Worm (Caenorhabditis elegans) whole organism, L1 larva: ENCODE data around the gene tag-250.
"Not testable (repeated sequence)": the region's sequence is repeated elsewhere in the genome, so short reads cannot be mapped to it uniquely, and the experiment has no call there.

Experiments
- C04F5.9 ChIP-seq: sonication (generic microtip); optimal IDR thresholded peaks from 2 replicates; lab custom pipeline; 2016; ENCODE audit warnings: missing genetic modification characterization, missing compliant biosample characterization
- F16B12.6 ChIP-seq: fragments of 150-350 bp; optimal IDR thresholded peaks from 2 replicates; lab custom pipeline; 2014; ENCODE audit warnings: missing biosample characterization, missing genetic modification characterization
- ama-1 ChIP-seq: fragments of 150-350 bp; optimal IDR thresholded peaks from 2 replicates; lab custom pipeline; 2014
- blmp-1 ChIP-seq: fragments of 150-350 bp; optimal IDR thresholded peaks from 2 replicates; lab custom pipeline; 2014; ENCODE audit warnings: missing biosample characterization, missing genetic modification characterization
- dpl-1 ChIP-seq, 3 experiments: fragments of 150-350 bp in 2 of 3; sonication (generic microtip) in 1 of 3; optimal IDR thresholded peaks; 2 replicates each; lab custom pipeline; 2014 to 2017; ENCODE audit warnings: missing biosample characterization in 3 of 3, missing genetic modification characterization in 3 of 3, missing genetic modification reagents in 3 of 3
- dsc-1 ChIP-seq: sonication (generic microtip); optimal IDR thresholded peaks from 2 replicates; lab custom pipeline; 2016; ENCODE audit warnings: mild to moderate bottlenecking, missing genetic modification characterization, missing compliant biosample characterization
- efl-1 ChIP-seq, 4 experiments: fragments of 150-350 bp; optimal IDR thresholded peaks in 3 of 4; peaks in 1 of 4; 1 replicate in 1 of 4; 2 replicates in 3 of 4; lab custom pipeline; 2014; ENCODE audit warnings: missing biosample characterization in 2 of 4, missing genetic modification characterization in 2 of 4, missing genetic modification reagents in 2 of 4
- egl-27 ChIP-seq, 2 experiments: fragments of 150-350 bp in 1 of 2; sonication (generic microtip); optimal IDR thresholded peaks; 3 replicates each; lab custom pipeline; 2017 to 2018; ENCODE audit warnings: missing biosample characterization in 2 of 2, missing genetic modification characterization in 2 of 2, missing genetic modification reagents in 2 of 2
- fkh-10 ChIP-seq: sonication (generic microtip); optimal IDR thresholded peaks from 2 replicates; lab custom pipeline; 2017; ENCODE audit warnings: missing biosample characterization, missing genetic modification reagents, missing genetic modification characterization
- fkh-8 ChIP-seq: sonication (generic microtip); optimal IDR thresholded peaks from 2 replicates; lab custom pipeline; 2016; ENCODE audit warnings: mild to moderate bottlenecking, missing genetic modification characterization, missing compliant biosample characterization
- fos-1 ChIP-seq: fragments of 150-350 bp; optimal IDR thresholded peaks from 2 replicates; lab custom pipeline; 2014; ENCODE audit warnings: missing biosample characterization, missing genetic modification characterization
- jun-1 ChIP-seq: fragments of 150-350 bp; optimal IDR thresholded peaks from 2 replicates; lab custom pipeline; 2014; ENCODE audit warnings: missing biosample characterization, missing genetic modification reagents, missing genetic modification characterization
- lin-14 ChIP-seq: fragments of 200-800 bp; sonication (Bioruptor generic); optimal IDR thresholded peaks from 2 replicates; lab custom pipeline; 2018; ENCODE audit warnings: mild to moderate bottlenecking, missing genetic modification characterization, moderate library complexity, missing compliant biosample characterization
- lin-35 ChIP-seq, 2 experiments: fragments of 150-350 bp; optimal IDR thresholded peaks; 2 replicates each; lab custom pipeline; 2014; ENCODE audit warnings: missing biosample characterization in 2 of 2, missing genetic modification characterization in 2 of 2, missing genetic modification reagents in 2 of 2
- lsy-2 ChIP-seq, 2 experiments: fragments of 150-350 bp; optimal IDR thresholded peaks; 2 replicates each; lab custom pipeline; 2014; ENCODE audit warnings: missing biosample characterization in 2 of 2, missing genetic modification characterization in 2 of 2
- mab-9 ChIP-seq: fragments of 200-800 bp; sonication (Bioruptor generic); IDR thresholded peaks from 2 replicates; pipeline ENCODE4 v1.3.6; 2022; ENCODE audit warnings: missing genetic modification reagents, missing genetic modification characterization, missing compliant biosample characterization
- mep-1 ChIP-seq: fragments of 150-350 bp; optimal IDR thresholded peaks from 2 replicates; lab custom pipeline; 2014; ENCODE audit warnings: missing biosample characterization, missing genetic modification characterization
- nhr-12 ChIP-seq: sonication (generic microtip); optimal IDR thresholded peaks from 2 replicates; lab custom pipeline; 2017; ENCODE audit warnings: missing biosample characterization, missing genetic modification characterization
- nhr-19 ChIP-seq: fragments of 200-800 bp; sonication (Bioruptor generic); conservative IDR thresholded peaks from 2 replicates; pipeline ENCODE4 v1.3.6; 2022; ENCODE audit warnings: missing genetic modification characterization, missing compliant biosample characterization
- nhr-20 ChIP-seq: sonication (generic microtip); optimal IDR thresholded peaks from 2 replicates; lab custom pipeline; 2016; ENCODE audit warnings: mild to moderate bottlenecking, missing genetic modification characterization, missing compliant biosample characterization
- nhr-47 ChIP-seq: sonication (generic microtip); optimal IDR thresholded peaks from 2 replicates; lab custom pipeline; 2016; ENCODE audit warnings: mild to moderate bottlenecking, missing genetic modification characterization, moderate library complexity, missing compliant biosample characterization
- nhr-71 ChIP-seq: sonication (generic microtip); optimal IDR thresholded peaks from 2 replicates; lab custom pipeline; 2016; ENCODE audit warnings: mild to moderate bottlenecking, missing genetic modification characterization, moderate library complexity, missing compliant biosample characterization
- nhr-77 ChIP-seq: fragments of 150-350 bp; optimal IDR thresholded peaks from 2 replicates; lab custom pipeline; 2014; ENCODE audit warnings: missing biosample characterization, missing genetic modification characterization
- pag-3 ChIP-seq: sonication (generic microtip); optimal IDR thresholded peaks from 2 replicates; lab custom pipeline; 2017; ENCODE audit warnings: missing genetic modification characterization, mild to moderate bottlenecking, missing compliant biosample characterization, antibody characterized with exemption, borderline replicate concordance; ENCODE audit not compliant: insufficient read depth
- pqm-1 ChIP-seq: sonication (generic microtip); optimal IDR thresholded peaks from 3 replicates; lab custom pipeline; 2017; ENCODE audit warnings: missing biosample characterization, missing genetic modification characterization
- skn-1 ChIP-seq: fragments of 150-350 bp; optimal IDR thresholded peaks from 2 replicates; lab custom pipeline; 2014; ENCODE audit warnings: missing biosample characterization, missing genetic modification characterization
- snu-23 ChIP-seq: sonication (generic microtip); optimal IDR thresholded peaks from 2 replicates; lab custom pipeline; 2016; ENCODE audit warnings: missing genetic modification characterization, missing compliant biosample characterization
- sox-4 ChIP-seq: sonication (generic microtip); optimal IDR thresholded peaks from 2 replicates; lab custom pipeline; 2016; ENCODE audit warnings: missing genetic modification characterization, missing compliant biosample characterization
- swsn-7 ChIP-seq: sonication (generic microtip); optimal IDR thresholded peaks from 2 replicates; lab custom pipeline; 2016; ENCODE audit warnings: missing genetic modification characterization, missing compliant biosample characterization
- tbx-2 ChIP-seq: sonication (generic microtip); optimal IDR thresholded peaks from 2 replicates; lab custom pipeline; 2016; ENCODE audit warnings: missing genetic modification characterization, missing compliant biosample characterization
- unc-130 ChIP-seq: fragments of 150-350 bp; optimal IDR thresholded peaks from 2 replicates; lab custom pipeline; 2017; ENCODE audit warnings: missing biosample characterization, missing genetic modification characterization, inconsistent platforms
- unc-86 ChIP-seq: sonication (generic microtip); optimal IDR thresholded peaks from 2 replicates; lab custom pipeline; 2016; ENCODE audit warnings: missing genetic modification characterization, missing compliant biosample characterization
- vab-15 ChIP-seq: sonication (generic microtip); optimal IDR thresholded peaks from 2 replicates; lab custom pipeline; 2017; ENCODE audit warnings: missing genotype, mild to moderate bottlenecking, missing genetic modification characterization, missing compliant biosample characterization
- xbp-1 ChIP-seq: sonication (generic microtip); optimal IDR thresholded peaks from 2 replicates; lab custom pipeline; 2016; ENCODE audit warnings: missing genetic modification characterization, missing compliant biosample characterization
- zip-4 ChIP-seq: fragments of 200-800 bp; sonication (Bioruptor generic); optimal IDR thresholded peaks from 2 replicates; lab custom pipeline; 2018; ENCODE audit warnings: mild to moderate bottlenecking, missing genetic modification characterization, moderate library complexity, missing compliant biosample characterization

tag-250 gene

DNA sequence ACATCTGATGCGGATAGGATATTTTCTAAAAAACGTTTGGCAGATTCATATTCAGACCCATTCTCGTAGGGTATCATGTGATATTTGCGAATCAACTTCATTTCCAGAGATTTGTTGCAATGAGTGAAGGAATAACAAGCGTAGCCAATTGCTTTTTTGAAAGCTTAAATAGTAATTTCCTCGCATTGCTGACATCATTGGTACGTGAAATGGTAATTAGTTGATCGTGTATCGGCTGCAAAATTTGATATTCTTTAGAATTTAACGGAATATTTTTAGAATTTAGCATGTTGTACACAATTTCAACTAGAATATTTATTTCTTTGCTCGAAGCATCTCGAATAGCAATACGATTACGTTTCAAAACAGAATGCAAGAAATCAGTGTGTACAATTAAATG, 37.9 kb upstream of the tag-250 start, which contains the start of gene F54H12.4:
F54H12.4 (minus strand) TSS at position 101 of the 400 bp plus-strand sequence.
- not testable (repeated sequence) for TF ChIP-seq unc-86, fkh-8, nhr-12 (tag; lab: Kevin White, UChicago)

DNA sequence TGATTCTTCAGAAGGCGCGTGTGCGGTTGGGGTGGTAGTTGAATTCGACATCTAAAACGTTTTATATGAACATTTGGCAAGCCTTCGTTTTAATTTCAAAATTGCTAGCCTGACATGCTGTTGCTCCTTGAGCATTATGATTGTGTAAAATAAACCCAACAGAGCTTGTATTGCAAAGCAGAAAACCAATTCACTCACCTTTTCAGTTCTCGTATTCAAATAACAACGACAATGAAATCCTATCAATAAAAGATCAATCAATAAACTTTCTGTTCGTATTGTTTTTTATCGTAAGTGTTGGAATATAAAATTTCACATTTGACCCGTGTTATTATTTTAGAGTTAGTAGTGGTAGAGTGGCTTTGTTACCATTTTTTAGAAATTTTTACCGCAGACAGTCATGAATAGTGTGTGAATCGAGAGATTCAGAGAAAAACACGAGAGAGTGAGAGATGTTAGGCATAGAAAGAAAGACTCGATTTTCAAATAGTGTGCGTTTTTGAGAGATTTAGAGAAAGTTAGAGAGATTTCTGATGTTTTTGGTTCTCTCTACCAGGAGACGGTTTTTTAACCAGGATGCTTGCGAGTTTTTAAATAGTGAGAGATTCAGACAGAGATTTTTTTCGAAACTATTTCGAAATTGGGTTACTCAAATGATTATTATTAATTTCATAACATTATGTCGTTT, 34.3 kb upstream of the tag-250 start, which contains the start of gene F54H12.10:
F54H12.10 (minus strand) TSS at position 51 of the 688 bp plus-strand sequence.
- TF ChIP-seq nhr-19 (GFP tag; lab: Robert Waterston, UW), result peak; percentile 33; the same call in 1 of the 2 replicates
- TF ChIP-seq dsc-1, result peak; percentile 8

DNA sequence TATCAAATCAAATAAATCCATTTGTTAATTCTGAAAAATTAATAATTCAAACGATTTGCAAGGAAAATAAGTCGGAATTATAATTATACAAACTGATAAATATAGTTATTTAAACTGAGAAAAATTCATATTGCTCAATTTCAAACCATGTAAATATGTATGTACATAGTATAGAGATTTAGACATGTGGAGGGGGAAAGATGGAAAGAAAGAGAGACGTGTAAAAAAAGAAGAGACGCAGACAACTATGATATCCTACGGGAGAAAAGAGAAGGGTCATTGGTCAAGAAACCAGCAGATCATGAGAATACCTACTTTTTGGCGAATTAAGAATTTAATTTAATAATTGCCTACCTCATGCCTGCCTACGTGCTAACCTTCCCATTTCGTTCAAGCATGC, 33.4 kb upstream of the tag-250 start, which contains the start of gene C29E4.11:
C29E4.11 (minus strand) TSS at position 30 of the 400 bp plus-strand sequence.
- TF ChIP-seq lsy-2 (tag; optimal IDR thresholded peaks at IDR 0.05; lab: Kevin White, UChicago) (peak; percentile 0 to 34), fos-1 (no peak), mep-1 (tag; lab: Kevin White, UChicago) (peak; percentile 28), vab-15 (tag; lab: Kevin White, UChicago) (no peak), nhr-47 (no peak), pqm-1 (tag; lab: Kevin White, UChicago) (no peak), pag-3 (tag; lab: Kevin White, UChicago) (no peak), snu-23 (GFP tag; lab: Kevin White, UChicago) (peak; percentile 41), lin-35 (GFP tag; optimal IDR thresholded peaks at IDR 0.05; lab: Kevin White, UChicago) (peak in 1 of 2 experiments; percentile 13), nhr-71 (tag; lab: Kevin White, UChicago) (peak; percentile 31), blmp-1 (tag; lab: Kevin White, UChicago) (peak; percentile 2), swsn-7 (peak; percentile 11), sox-4 (no peak), dpl-1 (GFP tag; optimal IDR thresholded peaks at IDR 0.05; lab: Kevin White, UChicago) (peak in 1 of 3 experiments; percentile 39), jun-1 (no peak), nhr-12 (tag; lab: Kevin White, UChicago) (no peak), efl-1 (optimal IDR thresholded peaks at IDR 0.05; lab: Kevin White, UChicago) (peak; percentile 48 to 62), efl-1 (GFP tag; optimal IDR thresholded peaks at IDR 0.05 in 1 of 2; lab: Kevin White, UChicago) (peak in 1 of 2 experiments; percentile 83)

DNA sequence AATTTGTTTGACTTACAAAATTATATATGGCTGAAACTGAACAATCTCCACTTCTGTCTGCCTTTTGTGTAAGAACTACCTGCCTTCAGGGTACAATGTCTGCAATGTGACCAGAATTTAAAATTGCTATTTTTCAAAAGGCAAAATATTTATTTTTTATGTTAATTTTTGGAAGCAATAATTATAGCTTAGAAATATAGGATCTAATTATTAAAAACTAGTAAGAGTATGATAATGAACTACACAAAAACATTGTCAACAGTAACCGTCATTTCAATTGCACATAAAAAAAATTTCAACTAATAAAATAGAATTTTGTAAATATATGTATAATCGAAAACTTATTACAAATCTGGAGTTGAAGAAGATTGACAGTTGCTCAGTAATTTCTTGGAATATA, 32.2 kb upstream of the tag-250 start, which contains the start of gene C29E4.9:
C29E4.9 (minus strand) TSS at position 101 of the 400 bp plus-strand sequence.
- TF ChIP-seq pqm-1 (tag; lab: Kevin White, UChicago) (no peak), pag-3 (tag; lab: Kevin White, UChicago) (no peak), skn-1 (tag; lab: Kevin White, UChicago) (no peak), unc-130 (no peak), nhr-20 (tag; lab: Kevin White, UChicago) (no peak), lsy-2 (tag; optimal IDR thresholded peaks at IDR 0.05; lab: Kevin White, UChicago) (no peak), efl-1 (optimal IDR thresholded peaks at IDR 0.05; lab: Kevin White, UChicago) (no peak), efl-1 (GFP tag; optimal IDR thresholded peaks at IDR 0.05 in 1 of 2; lab: Kevin White, UChicago) (peak in 1 of 2 experiments; percentile 43)
- TF ChIP-seq, all 84 proteins: peak for 1

DNA sequence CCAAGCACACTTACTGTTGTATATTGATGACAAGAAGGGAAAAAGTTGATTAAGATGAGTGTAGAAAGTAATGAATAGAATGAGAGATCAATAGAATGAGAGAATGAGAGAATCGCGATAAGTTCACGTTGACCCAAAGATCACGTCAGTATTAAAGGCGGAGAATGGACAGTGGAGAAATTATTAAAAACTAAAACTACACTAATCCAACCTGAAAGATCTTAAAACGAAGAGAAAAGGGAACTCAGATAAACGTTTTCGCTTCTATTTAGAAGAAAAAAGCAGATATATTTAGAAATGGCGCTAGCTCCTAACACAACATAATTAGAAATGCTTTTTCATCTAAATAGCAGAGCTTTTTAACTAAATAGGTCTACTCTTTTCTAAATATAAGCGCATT, 28.5 kb upstream of the tag-250 start, which contains the start of gene let-754:
let-754 (minus strand) TSS at position 101 of the 400 bp plus-strand sequence.
- TF ChIP-seq pqm-1 (tag; lab: Kevin White, UChicago) (no peak), egl-27 (tag; optimal IDR thresholded peaks at IDR 0.05; lab: Kevin White, UChicago) (no peak), nhr-77 (tag; lab: Kevin White, UChicago) (no peak), F16B12.6 (tag; lab: Kevin White, UChicago) (no peak), nhr-12 (tag; lab: Kevin White, UChicago) (no peak), mab-9 (no peak), xbp-1 (tag; lab: Kevin White, UChicago) (no peak), tbx-2 (no peak), lin-14 (GFP tag; lab: Kevin White, UChicago) (no peak), zip-4 (GFP tag; lab: Kevin White, UChicago) (no peak), fkh-10 (GFP tag; lab: Kevin White, UChicago) (no peak), blmp-1 (tag; lab: Kevin White, UChicago) (no peak), ama-1 (lab: Kevin White, UChicago) (no peak), C04F5.9 (tag; lab: Kevin White, UChicago) (no peak)
